Worm (Caenorhabditis elegans): Measurements from ENCODE around the gene F23F1.5.

- TF ChIP-seq nhr-6 (tag; optimal IDR thresholded peaks at IDR 0.05) (no peak), ama-1 (optimal IDR thresholded peaks at IDR 0.05) (no peak), R02D3.7 (tag; optimal IDR thresholded peaks at IDR 0.05) (no peak)
Measured at ce11 chrII:6349-6748, 25.0 kb downstream of the F23F1.5 start, which contains the start of gene osta-1.

Data from whole organism, L4 larva.